Worm (Caenorhabditis elegans): Measurements from ENCODE around the gene srt-67.

Gene srt-67

DNA sequence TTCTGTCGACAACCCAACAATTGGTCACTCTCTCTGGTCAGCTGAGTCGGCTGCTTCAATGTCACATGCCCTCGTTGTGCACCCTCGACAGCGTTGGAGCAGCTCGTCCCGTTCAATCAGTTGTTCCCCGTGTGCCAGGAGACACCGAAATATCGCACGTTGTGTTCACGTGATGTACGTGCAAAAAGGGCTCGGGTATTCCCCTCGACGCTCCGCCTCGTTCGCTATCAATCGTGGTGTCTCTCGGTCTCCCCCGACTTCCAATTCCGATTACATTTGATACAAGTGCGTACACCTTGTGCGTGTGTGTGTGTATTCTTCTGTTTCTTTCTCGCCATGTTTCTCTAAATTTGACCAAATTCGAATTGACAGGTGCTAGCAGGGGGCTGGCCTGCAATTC lies 14.2 kb upstream of the srt-67 start (continued):
- TF ChIP-seq mec-3 (tag; optimal IDR thresholded peaks at IDR 0.05; ENCODE audit: borderline replicate concordance), result no peak

DNA sequence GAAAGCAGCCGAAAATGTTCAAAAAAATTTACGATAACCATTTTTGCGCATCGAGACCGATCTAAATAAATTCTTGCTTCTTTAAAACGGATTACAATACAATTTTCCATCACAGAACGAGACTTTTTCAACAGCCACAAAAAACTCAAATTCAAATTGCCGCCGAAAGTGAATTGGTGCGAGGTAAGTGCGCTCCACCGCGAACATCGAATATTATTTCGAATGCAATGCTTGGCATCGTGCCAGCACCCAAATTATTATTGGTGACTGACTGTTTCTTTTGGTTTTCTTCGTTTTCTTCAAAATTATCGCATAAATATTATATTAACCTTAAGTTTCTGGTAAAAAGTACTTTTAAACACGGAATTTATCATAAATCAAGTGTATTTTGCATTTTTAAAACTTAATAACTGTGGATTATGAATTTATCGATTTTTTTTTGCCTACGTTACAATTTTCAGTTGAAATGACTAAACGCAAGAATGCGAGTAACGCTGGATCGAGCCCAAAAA lies 11.8 kb upstream of the srt-67 start, which contains the start of gene penr-1:
penr-1 (plus strand) TSS at position 462 of the 512 bp plus-strand sequence.
- TF ChIP-seq ceh-48 (tag; optimal IDR thresholded peaks at IDR 0.05) (peak; percentile 7), tbx-7 (tag; optimal IDR thresholded peaks at IDR 0.05) (no peak), sox-2 (GFP tag; IDR thresholded peaks at IDR 0.05) (no peak), hlh-8 (tag; optimal IDR thresholded peaks at IDR 0.05) (no peak), gmeb-2 (tag; optimal IDR thresholded peaks at IDR 0.05) (no peak), unc-55 (GFP tag; optimal IDR thresholded peaks at IDR 0.05) (peak; percentile 22), ceh-31 (tag; optimal IDR thresholded peaks at IDR 0.05) (peak; percentile 10), ceh-22 (tag; optimal IDR thresholded peaks at IDR 0.05) (no peak), unc-42 (tag; optimal IDR thresholded peaks at IDR 0.05) (peak; percentile 64), nfya-1 (tag; optimal IDR thresholded peaks at IDR 0.05) (peak; percentile 20), elt-4 (tag; optimal IDR thresholded peaks at IDR 0.05) (no peak), ceh-34 (tag; optimal IDR thresholded peaks at IDR 0.05) (no peak)

ce11 chrV:5265581-5265980 lies 8.3 kb upstream of the srt-67 start, which contains the start of the genes srt-69 and B0238.12:
Gene srt-69 (minus strand): TSS chrV:5265681.
Gene B0238.12 (plus strand): TSS chrV:5265844.
- TF ChIP-seq nhr-232 (tag; optimal IDR thresholded peaks at IDR 0.05) (no peak), ama-1 (optimal IDR thresholded peaks at IDR 0.05) (no peak), ceh-22 (tag; optimal IDR thresholded peaks at IDR 0.05) (no peak), K02D7.2 (tag; optimal IDR thresholded peaks at IDR 0.05) (no peak), nfya-1 (tag; optimal IDR thresholded peaks at IDR 0.05) (no peak), che-1 (tag; optimal IDR thresholded peaks at IDR 0.05) (no peak), pros-1 (tag; optimal IDR thresholded peaks at IDR 0.05) (no peak), hlh-8 (tag; optimal IDR thresholded peaks at IDR 0.05) (no peak), pax-1 (tag; optimal IDR thresholded peaks at IDR 0.05) (no peak), fkh-10 (GFP tag; optimal IDR thresholded peaks at IDR 0.05) (no peak), nhr-11 (tag; optimal IDR thresholded peaks at IDR 0.05) (no peak), unc-42 (tag; optimal IDR thresholded peaks at IDR 0.05) (no peak), Y22D7AL.16 (tag; optimal IDR thresholded peaks at IDR 0.05) (no peak), ceh-24 (tag; optimal IDR thresholded peaks at IDR 0.05) (no peak), unc-3 (GFP tag; conservative IDR thresholded peaks at IDR 0.05) (no peak), unc-3 (tag; optimal IDR thresholded peaks at IDR 0.05) (no peak), tbx-2 (tag; optimal IDR thresholded peaks at IDR 0.05) (no peak), pha-2 (tag; optimal IDR thresholded peaks at IDR 0.05) (no peak)

ce11 chrV:5262999-5263398 lies 5.7 kb upstream of the srt-67 start, which contains the start of gene cest-30:
Gene cest-30 (minus strand): TSS chrV:5263099.
- no peak for TF ChIP-seq gmeb-2 (tag; optimal IDR thresholded peaks at IDR 0.05)
- no peak for TF ChIP-seq nhr-232 (tag; optimal IDR thresholded peaks at IDR 0.05)
- TF ChIP-seq ceh-48 (tag; optimal IDR thresholded peaks at IDR 0.05), result no peak
- TF ChIP-seq rnt-1 (tag; optimal IDR thresholded peaks at IDR 0.05), result no peak

ce11 chrV:5259448-5259847 lies 2.2 kb upstream of the srt-67 start, which contains the start of gene srt-70:
Gene srt-70 (minus strand): TSS chrV:5259548.
- TF ChIP-seq unc-55 (GFP tag; optimal IDR thresholded peaks at IDR 0.05), result no peak
- no peak for TF ChIP-seq lim-6 (tag; optimal IDR thresholded peaks at IDR 0.05)
- TF ChIP-seq unc-3 (GFP tag; conservative IDR thresholded peaks at IDR 0.05), result no peak
- TF ChIP-seq unc-3 (tag; optimal IDR thresholded peaks at IDR 0.05), result no peak
- no peak for TF ChIP-seq F13H6.1 (tag; optimal IDR thresholded peaks at IDR 0.05)
- no peak for TF ChIP-seq ceh-9 (tag; optimal IDR thresholded peaks at IDR 0.05)
- no peak for TF ChIP-seq dmd-4 (tag; optimal IDR thresholded peaks at IDR 0.05; ENCODE audit: borderline replicate concordance)
- no peak for TF ChIP-seq fkh-10 (GFP tag; optimal IDR thresholded peaks at IDR 0.05)
- no peak for TF ChIP-seq rnt-1 (tag; optimal IDR thresholded peaks at IDR 0.05)
- TF ChIP-seq pat-9 (tag; optimal IDR thresholded peaks at IDR 0.05), result no peak
- TF ChIP-seq hlh-13 (GFP tag; optimal IDR thresholded peaks at IDR 0.05), result no peak

Data from whole organism, late embryonic.